Fruit fly (Drosophila melanogaster): ENCODE data around the gene RpLP1.
A peak's percentile ranks its signal among the peaks of the same experiment; 100 is the strongest.

RpLP1 gene

dm6 chr2L:419620-420184 is at the start of gene RpLP1, which contains the start of gene CG13690:
RpLP1 (plus strand) TSS chr2L:419952.
CG13690 (minus strand) TSS chr2L:419652.
- peak; percentile 76 for TF ChIP-seq noc (tag; optimal IDR thresholded peaks at IDR 0.05)

DNA sequence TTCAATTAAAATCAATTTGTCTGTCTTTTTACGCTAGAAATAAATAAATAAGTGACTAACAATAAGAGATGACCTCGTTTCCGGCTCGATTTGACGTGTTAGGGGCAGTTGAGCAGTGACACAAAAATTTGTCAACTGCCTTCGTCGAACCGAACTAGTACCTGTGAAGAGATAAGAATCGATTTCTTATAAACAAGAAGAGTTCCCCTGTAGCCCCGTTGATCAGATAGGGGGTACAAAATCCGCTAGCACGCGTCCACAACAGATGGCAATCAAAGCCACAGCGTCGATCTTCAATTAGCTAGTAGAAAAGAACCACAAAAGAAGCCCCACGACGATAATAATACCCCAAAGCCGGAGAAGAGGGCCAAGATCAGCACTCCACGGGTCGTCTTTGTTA is 48.0 kb upstream of the RpLP1 start:
- TF ChIP-seq noc (tag; optimal IDR thresholded peaks at IDR 0.05), result no peak

DNA sequence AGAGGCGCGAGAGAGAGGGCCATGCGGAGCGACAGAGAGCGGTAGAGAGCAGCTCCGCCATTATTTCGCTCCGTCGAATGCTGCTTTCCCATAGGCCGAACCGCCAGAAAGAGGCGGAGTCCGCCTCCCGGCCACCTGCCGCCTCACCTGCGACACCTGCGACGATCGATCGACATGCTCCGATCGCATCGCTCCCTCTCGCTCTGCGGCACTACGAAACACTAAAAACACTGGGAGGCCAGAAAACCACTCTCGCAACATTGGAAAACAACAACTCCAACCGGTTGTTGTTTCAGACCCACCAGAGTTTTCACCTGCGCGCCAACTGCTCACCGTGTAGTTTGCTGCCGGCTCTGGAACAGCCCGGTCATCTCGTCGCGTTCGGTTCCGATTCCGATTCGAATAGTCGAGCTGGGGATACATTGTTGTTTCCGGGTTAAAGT is 42.0 kb upstream of the RpLP1 start, which contains the start of gene al:
al (plus strand) TSS at position 333 of the 443 bp plus-strand sequence.
- no peak for TF ChIP-seq noc (tag; optimal IDR thresholded peaks at IDR 0.05)

- TF ChIP-seq noc (tag; optimal IDR thresholded peaks at IDR 0.05), result peak; percentile 11
Measured at dm6 chr2L:378815-379440, 40.8 kb upstream of the RpLP1 start.

- TF ChIP-seq noc (tag; optimal IDR thresholded peaks at IDR 0.05), result no peak
Measured at dm6 chr2L:382807-383206, 36.9 kb upstream of the RpLP1 start.

DNA sequence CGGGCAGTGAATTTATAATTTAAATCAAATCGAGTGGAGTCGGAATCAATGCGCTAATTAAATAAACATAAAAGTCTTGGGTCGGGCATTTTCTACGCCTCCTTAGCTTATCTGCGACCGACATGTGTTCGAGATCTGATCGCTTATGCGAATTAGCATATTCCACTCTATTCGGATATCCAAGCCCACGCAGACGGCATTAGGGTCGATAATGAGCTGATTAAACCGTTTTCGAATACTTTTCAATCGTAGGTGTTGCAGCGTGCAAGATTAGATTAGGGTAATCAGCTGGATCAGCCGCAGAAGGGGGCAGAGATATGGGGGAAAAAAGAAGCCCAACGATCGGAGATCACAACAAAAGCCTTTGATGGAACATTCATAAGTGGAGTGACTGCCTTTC is 29.2 kb upstream of the RpLP1 start:
- TF ChIP-seq noc (tag; optimal IDR thresholded peaks at IDR 0.05), result no peak

DNA sequence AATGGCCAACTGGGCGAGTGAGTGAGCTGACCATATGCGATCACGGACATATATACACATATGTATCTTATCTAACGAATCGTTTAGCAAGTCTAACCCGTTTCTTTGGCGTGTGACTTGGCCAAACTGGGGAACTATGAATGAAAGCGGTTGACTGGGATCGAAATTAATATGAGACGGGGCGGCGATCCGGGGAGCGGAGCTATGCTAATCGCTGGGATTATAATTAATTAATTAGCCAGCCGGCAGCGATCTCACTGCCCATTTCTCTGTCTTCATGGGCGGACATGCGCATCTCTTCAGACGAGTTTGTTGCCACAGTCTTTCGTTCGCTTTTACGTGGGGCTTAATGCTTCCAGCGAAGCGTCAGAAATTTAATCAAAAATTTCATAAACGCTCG is 27.2 kb upstream of the RpLP1 start:
- TF ChIP-seq noc (tag; optimal IDR thresholded peaks at IDR 0.05), result peak; percentile 1

DNA sequence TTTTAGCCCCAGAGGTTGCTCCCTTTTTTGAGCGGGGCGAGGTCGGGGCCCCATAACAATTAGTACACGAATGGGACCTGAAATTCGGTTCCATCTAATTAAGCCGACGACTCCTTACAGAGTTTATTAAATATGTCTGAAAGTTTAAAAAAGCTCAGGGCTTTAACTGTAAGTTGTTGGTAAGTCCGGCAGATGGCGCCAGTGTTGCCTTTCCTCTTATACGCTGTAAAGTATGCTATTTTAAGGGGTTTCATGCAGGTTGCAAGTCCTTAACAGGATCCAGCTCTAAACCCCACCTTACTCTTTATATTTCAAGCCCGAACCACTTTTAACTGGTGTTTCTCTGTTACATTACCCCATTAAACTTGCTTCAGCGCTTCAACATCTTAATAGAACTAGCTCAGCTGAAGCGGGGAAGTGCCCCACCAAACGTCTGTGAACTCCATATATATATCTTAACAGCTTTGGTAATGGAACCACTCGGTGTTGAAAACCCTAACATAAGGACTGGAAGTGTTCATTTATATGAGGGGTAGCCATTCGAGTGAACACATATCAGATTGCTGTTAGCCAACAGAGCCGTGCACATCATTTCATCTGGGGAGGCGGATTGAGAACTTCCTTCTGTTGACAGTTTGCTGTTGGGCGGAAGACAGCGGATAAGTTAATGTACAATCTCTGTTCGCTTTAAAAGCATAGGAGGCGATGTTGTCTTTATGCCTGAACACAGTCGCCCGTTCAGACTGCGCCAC is 24.2 kb upstream of the RpLP1 start:
- TF ChIP-seq noc (tag; optimal IDR thresholded peaks at IDR 0.05), result no peak

- TF ChIP-seq noc (tag; optimal IDR thresholded peaks at IDR 0.05), result no peak
Measured at dm6 chr2L:402098-402497, 17.7 kb upstream of the RpLP1 start, which contains the start of gene CG4213. CG4213 (minus strand) TSS chr2L:402198.

DNA sequence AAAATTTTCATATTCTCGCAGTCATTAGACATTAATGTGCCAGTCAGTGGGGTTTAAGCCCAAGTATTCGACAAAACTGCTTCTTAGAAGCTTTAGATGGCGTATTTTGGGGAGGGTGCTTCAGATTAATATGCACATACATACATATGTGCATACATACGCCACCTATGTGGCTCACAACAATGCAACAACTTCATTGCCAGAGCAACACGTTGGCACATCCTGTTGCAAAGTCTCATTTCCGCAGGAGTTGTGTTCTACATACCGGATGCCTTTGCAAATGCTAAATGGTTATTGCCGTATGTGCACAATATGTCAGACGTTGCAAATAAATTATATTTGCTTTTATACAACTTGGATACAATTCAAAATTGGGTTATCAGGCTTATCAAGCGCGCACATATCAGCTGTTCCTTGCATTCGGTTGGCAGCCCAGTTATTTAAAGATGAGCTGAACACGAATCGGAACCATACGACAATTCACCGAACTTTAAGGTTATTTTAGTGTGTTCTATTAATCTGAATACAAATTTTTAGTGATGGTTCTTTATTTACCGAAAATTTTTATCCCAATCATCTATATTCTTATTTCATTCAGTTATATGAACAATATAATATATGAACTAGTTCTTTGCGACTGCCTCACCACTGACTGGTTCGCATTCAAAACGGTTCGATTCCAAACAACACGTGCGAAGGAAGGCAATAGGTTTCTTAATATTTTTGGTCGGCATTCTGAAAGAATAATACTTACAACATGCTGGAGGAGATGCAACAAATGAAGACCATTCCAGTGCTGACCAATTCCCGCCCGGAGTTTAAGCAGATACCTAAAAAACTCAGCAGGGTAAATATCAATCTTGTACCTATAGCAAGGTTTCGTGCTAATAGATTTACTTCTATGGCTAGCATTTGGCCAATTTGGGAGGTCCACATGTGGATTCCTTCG is 15.9 kb upstream of the RpLP1 start, which contains the start of gene Polr1B:
Polr1B (plus strand) TSS at position 659 of the 949 bp plus-strand sequence.
- no peak for TF ChIP-seq noc (tag; optimal IDR thresholded peaks at IDR 0.05)

DNA sequence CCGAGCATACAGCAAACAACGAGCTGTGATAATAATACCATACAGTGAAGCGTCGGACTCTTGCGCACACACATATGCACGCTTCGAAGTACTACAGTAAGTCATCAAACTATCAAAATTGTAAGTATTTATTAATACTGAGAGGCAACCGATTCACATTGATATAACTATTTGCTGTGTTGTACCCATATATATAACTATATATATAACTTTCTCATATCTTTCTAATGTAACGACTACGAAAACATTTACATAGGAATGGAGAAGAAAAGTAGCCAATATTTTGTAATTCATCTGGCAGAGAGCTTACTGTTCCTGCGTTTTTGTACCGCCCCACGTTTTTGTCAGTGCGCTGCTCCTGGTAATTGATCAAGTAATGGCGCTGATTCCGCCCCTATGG is 6.8 kb upstream of the RpLP1 start:
- peak; percentile 67 for TF ChIP-seq noc (tag; optimal IDR thresholded peaks at IDR 0.05)

- TF ChIP-seq noc (tag; optimal IDR thresholded peaks at IDR 0.05), result no peak
Measured at dm6 chr2L:413894-414293, 5.9 kb upstream of the RpLP1 start.

dm6 chr2L:414593-415399 is 5.0 kb upstream of the RpLP1 start, which contains the start of the genes AP-2alpha and ebi:
AP-2alpha (minus strand) TSS chr2L:414777.
ebi (plus strand) TSS chr2L:415067.
- TF ChIP-seq noc (tag; optimal IDR thresholded peaks at IDR 0.05), result peak; percentile 82

DNA sequence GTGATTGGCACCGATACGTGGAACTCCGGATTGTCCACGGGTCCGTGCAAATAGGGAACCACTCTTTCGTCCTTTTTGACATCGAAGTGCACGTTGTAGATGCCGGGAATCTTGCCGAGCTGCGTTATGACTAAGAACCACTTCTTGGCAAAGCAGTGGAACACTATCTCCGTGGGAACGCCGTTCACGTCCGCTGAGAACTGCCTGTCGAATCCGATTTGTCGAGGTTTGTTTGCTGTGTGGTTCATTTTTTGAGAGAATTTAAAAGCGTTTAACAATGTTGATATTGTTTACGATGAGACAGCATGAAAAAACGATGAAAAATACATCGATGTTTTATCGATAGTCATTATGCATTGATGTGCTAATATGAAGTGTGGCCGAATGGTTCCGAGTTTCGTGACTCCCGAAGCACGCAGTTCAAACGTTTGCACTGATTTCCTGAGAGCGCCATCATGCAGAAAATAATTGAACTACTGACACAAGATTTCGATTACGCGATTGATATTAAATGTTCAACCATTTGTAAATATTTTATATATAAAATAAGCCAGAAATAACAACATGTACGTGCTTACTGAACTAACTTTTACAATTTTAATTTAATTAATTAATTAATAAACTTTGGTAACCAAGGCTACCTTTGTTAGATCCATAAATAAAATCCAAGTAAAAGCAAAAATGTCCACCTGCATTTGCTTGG is 1.5 kb downstream of the RpLP1 start, which contains the start of the genes CG11885 and CG13692:
CG11885 (minus strand) TSS at position 332 of the 703 bp plus-strand sequence.
CG13692 (plus strand) TSS at position 653 of the 703 bp plus-strand sequence.
- TF ChIP-seq noc (tag; optimal IDR thresholded peaks at IDR 0.05), result no peak

Data from whole organism, larva.